Worm (Caenorhabditis elegans) whole organism, young adult: Measurements from ENCODE around the gene T24D3.2.

Source experiments
- T26A5.8 ChIP-seq: sonication (generic microtip); optimal IDR thresholded peaks from 2 replicates; lab custom pipeline; 2016; ENCODE audit warnings: missing genetic modification characterization, missing compliant biosample characterization
- Y67H2A.10 ChIP-seq: fragments of 200-800 bp; sonication (Bioruptor generic); conservative IDR thresholded peaks from 2 replicates; pipeline ENCODE4 v1.3.6; 2022; ENCODE audit warnings: missing genetic modification reagents, missing genetic modification characterization, missing compliant biosample characterization
- athp-1 ChIP-seq: sonication (generic microtip); optimal IDR thresholded peaks from 2 replicates; lab custom pipeline; 2017; ENCODE audit warnings: mild to moderate bottlenecking, missing genetic modification characterization, missing compliant biosample characterization
- ets-4 ChIP-seq: fragments of 200-800 bp; sonication (Bioruptor generic); optimal IDR thresholded peaks from 2 replicates; lab custom pipeline; 2018; ENCODE audit warnings: mild to moderate bottlenecking, missing genetic modification characterization, missing compliant biosample characterization
- hlh-12 ChIP-seq: sonication (generic microtip); optimal IDR thresholded peaks from 2 replicates; lab custom pipeline; 2016; ENCODE audit warnings: missing genetic modification characterization, missing compliant biosample characterization
- hmg-20 ChIP-seq: fragments of 200-800 bp; sonication (Bioruptor generic); IDR thresholded peaks from 2 replicates; pipeline ENCODE4 v1.3.6; 2022; ENCODE audit warnings: missing genetic modification reagents, missing genetic modification characterization, missing compliant biosample characterization
- lin-35 ChIP-seq, 3 experiments: fragments of 150-350 bp in 2 of 3; sonication (generic microtip) in 1 of 3; optimal IDR thresholded peaks; 2 replicates each; lab custom pipeline; 2014 to 2018; ENCODE audit warnings: missing biosample characterization in 3 of 3, missing genetic modification characterization in 3 of 3, missing genetic modification reagents in 3 of 3
- madf-6 ChIP-seq: fragments of 200-800 bp; sonication (Bioruptor generic); IDR thresholded peaks from 2 replicates; pipeline ENCODE4 v1.3.6; 2022; ENCODE audit warnings: missing genetic modification reagents, missing genetic modification characterization, missing compliant biosample characterization
- pbrm-1 ChIP-seq: fragments of 200-800 bp; sonication (Bioruptor generic); IDR thresholded peaks from 2 replicates; pipeline ENCODE4 v1.3.6; 2022; ENCODE audit warnings: missing genetic modification reagents, missing genetic modification characterization, missing compliant biosample characterization
- unc-130 ChIP-seq: sonication (generic microtip); optimal IDR thresholded peaks from 2 replicates; lab custom pipeline; 2016; ENCODE audit warnings: missing genetic modification reagents, missing genetic modification characterization, missing compliant biosample characterization
- ztf-18 ChIP-seq: sonication (generic microtip); optimal IDR thresholded peaks from 2 replicates; lab custom pipeline; 2016; ENCODE audit warnings: missing genotype, mild to moderate bottlenecking, missing genetic modification characterization, missing compliant biosample characterization

DNA sequence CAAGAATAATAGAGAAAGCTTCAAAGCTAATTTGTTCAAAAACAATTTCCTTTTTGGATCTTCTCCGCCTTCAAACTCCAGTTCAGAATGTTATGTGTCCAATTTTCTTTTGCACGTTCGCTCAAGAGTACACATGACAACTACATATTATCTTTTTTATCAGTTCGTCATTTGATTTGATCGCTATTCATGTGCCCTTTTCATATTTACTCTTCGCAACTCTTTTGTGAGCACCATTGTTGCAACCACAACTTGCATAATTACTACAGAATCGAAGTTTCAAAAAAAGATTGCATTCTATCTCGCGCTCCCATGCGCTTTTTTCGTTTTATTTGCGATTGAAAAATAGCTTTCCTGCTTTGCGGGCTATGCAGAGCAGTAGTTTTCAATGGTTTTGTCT is 9.7 kb downstream of the T24D3.2 start:
- no peak for TF ChIP-seq Y67H2A.10 (GFP tag; lab: Robert Waterston, UW)
- TF ChIP-seq lin-35 (GFP tag; optimal IDR thresholded peaks at IDR 0.05; lab: Kevin White, UChicago) = no peak
- TF ChIP-seq T26A5.8 = no peak
- TF ChIP-seq hmg-20 (GFP tag; lab: Robert Waterston, UW) = no peak
- TF ChIP-seq unc-130 (GFP tag; lab: Kevin White, UChicago) = no peak
- no peak for TF ChIP-seq madf-6
- no peak for TF ChIP-seq ets-4 (GFP tag; lab: Kevin White, UChicago)
- no peak for TF ChIP-seq hlh-12 (tag; lab: Kevin White, UChicago)
- no peak for TF ChIP-seq pbrm-1
- no peak for TF ChIP-seq ztf-18 (tag; lab: Kevin White, UChicago)
- TF ChIP-seq athp-1 (tag; lab: Kevin White, UChicago) = no peak
